Worm (Caenorhabditis elegans) whole organism, mixed stage, embryonic: Measurements from ENCODE around the gene srh-27.

Source experiments
- M03D4.4 ChIP-seq: sonication (generic microtip); optimal IDR thresholded peaks from 2 replicates; lab custom pipeline; 2017; ENCODE audit warnings: mild to moderate bottlenecking, missing genetic modification characterization, missing compliant biosample characterization
- bed-3 ChIP-seq: fragments of 200-800 bp; sonication (Bioruptor generic); optimal IDR thresholded peaks from 3 replicates; lab custom pipeline; 2018; ENCODE audit warnings: mild to moderate bottlenecking, missing genetic modification characterization, moderate library complexity, missing compliant biosample characterization
- blmp-1 ChIP-seq: fragments of 150-350 bp; optimal IDR thresholded peaks from 2 replicates; lab custom pipeline; 2014; ENCODE audit warnings: missing biosample characterization, missing genetic modification characterization
- ceh-39 ChIP-seq: fragments of 150-350 bp; optimal IDR thresholded peaks from 2 replicates; lab custom pipeline; 2014; ENCODE audit warnings: missing biosample characterization, missing genetic modification characterization
- ceh-43 ChIP-seq: fragments of 200-800 bp; sonication (Bioruptor generic); optimal IDR thresholded peaks from 2 replicates; lab custom pipeline; 2018; ENCODE audit warnings: mild to moderate bottlenecking, missing genetic modification characterization, moderate library complexity, missing compliant biosample characterization
- ceh-83 ChIP-seq: fragments of 200-800 bp; sonication (Bioruptor generic); optimal IDR thresholded peaks from 2 replicates; lab custom pipeline; 2018; ENCODE audit warnings: mild to moderate bottlenecking, missing genetic modification characterization, missing compliant biosample characterization
- ces-1 ChIP-seq: fragments of 150-350 bp; optimal IDR thresholded peaks from 2 replicates; lab custom pipeline; 2014; ENCODE audit warnings: missing biosample characterization, missing genetic modification reagents, missing genetic modification characterization
- cnd-1 ChIP-seq: fragments of 200-800 bp; sonication (Bioruptor generic); optimal IDR thresholded peaks from 2 replicates; lab custom pipeline; 2018; ENCODE audit warnings: mild to moderate bottlenecking, missing genetic modification characterization, missing compliant biosample characterization
- drap-1 ChIP-seq: fragments of 200-800 bp; sonication (Bioruptor generic); optimal IDR thresholded peaks from 3 replicates; lab custom pipeline; 2018; ENCODE audit warnings: mild to moderate bottlenecking, missing genetic modification characterization, missing compliant biosample characterization
- elt-1 ChIP-seq: sonication (generic microtip); optimal IDR thresholded peaks from 2 replicates; lab custom pipeline; 2017; ENCODE audit warnings: missing genetic modification characterization, mild to moderate bottlenecking, missing compliant biosample characterization, antibody characterized with exemption, moderate library complexity, borderline replicate concordance; ENCODE audit not compliant: insufficient read depth
- elt-3 ChIP-seq: fragments of 150-350 bp; optimal IDR thresholded peaks from 2 replicates; lab custom pipeline; 2014; ENCODE audit warnings: missing biosample characterization, missing genetic modification characterization
- flh-1 ChIP-seq: fragments of 200-800 bp; sonication (Bioruptor generic); optimal IDR thresholded peaks from 2 replicates; lab custom pipeline; 2018; ENCODE audit warnings: mild to moderate bottlenecking, missing genetic modification characterization, moderate library complexity, missing compliant biosample characterization
- hlh-1 ChIP-seq: fragments of 150-350 bp; optimal IDR thresholded peaks from 2 replicates; lab custom pipeline; 2014; ENCODE audit warnings: missing biosample characterization, missing genetic modification reagents, missing genetic modification characterization
- lin-13 ChIP-seq: fragments of 150-350 bp; optimal IDR thresholded peaks from 2 replicates; lab custom pipeline; 2014; ENCODE audit warnings: missing biosample characterization, missing genetic modification characterization
- mab-5 ChIP-seq: fragments of 150-350 bp; optimal IDR thresholded peaks from 2 replicates; lab custom pipeline; 2014; ENCODE audit warnings: missing biosample characterization, missing genetic modification characterization
- mep-1 ChIP-seq: fragments of 150-350 bp; optimal IDR thresholded peaks from 2 replicates; lab custom pipeline; 2017; ENCODE audit warnings: missing biosample characterization, missing genetic modification reagents, missing genetic modification characterization, inconsistent platforms
- mls-2 ChIP-seq: sonication (generic microtip); optimal IDR thresholded peaks from 2 replicates; lab custom pipeline; 2016; ENCODE audit warnings: mild to moderate bottlenecking, missing genetic modification characterization, moderate library complexity, missing compliant biosample characterization
- nhr-12 ChIP-seq: fragments of 150-350 bp; optimal IDR thresholded peaks from 2 replicates; lab custom pipeline; 2014; ENCODE audit warnings: missing biosample characterization, missing genetic modification characterization
- nhr-2 ChIP-seq: fragments of 150-350 bp; optimal IDR thresholded peaks from 2 replicates; lab custom pipeline; 2014; ENCODE audit warnings: missing biosample characterization, missing genetic modification characterization
- nhr-237 ChIP-seq: fragments of 150-350 bp; optimal IDR thresholded peaks from 2 replicates; lab custom pipeline; 2014; ENCODE audit warnings: missing biosample characterization, missing genetic modification characterization
- nhr-28 ChIP-seq: fragments of 150-350 bp; optimal IDR thresholded peaks from 2 replicates; lab custom pipeline; 2014; ENCODE audit warnings: missing biosample characterization, missing genetic modification characterization
- nhr-76 ChIP-seq: sonication (generic microtip); optimal IDR thresholded peaks from 2 replicates; lab custom pipeline; 2017; ENCODE audit warnings: missing biosample characterization, missing genetic modification characterization
- pha-4 ChIP-seq: fragments of 150-350 bp; optimal IDR thresholded peaks from 2 replicates; lab custom pipeline; 2018; ENCODE audit warnings: missing biosample characterization, missing genetic modification reagents, missing genetic modification characterization
- sem-2 ChIP-seq: fragments of 200-800 bp; sonication (Bioruptor generic); optimal IDR thresholded peaks from 2 replicates; lab custom pipeline; 2018; ENCODE audit warnings: mild to moderate bottlenecking, missing genetic modification characterization, missing compliant biosample characterization
- snpc-4 ChIP-seq: fragments of 150-350 bp; optimal IDR thresholded peaks from 2 replicates; lab custom pipeline; 2014; ENCODE audit warnings: missing biosample characterization, missing genetic modification characterization
- sptf-1 ChIP-seq: sonication (generic microtip); optimal IDR thresholded peaks from 2 replicates; lab custom pipeline; 2017; ENCODE audit warnings: mild to moderate bottlenecking, missing genetic modification characterization, moderate library complexity, missing compliant biosample characterization
- tbx-8 ChIP-seq: fragments of 200-800 bp; sonication (Bioruptor generic); optimal IDR thresholded peaks from 2 replicates; lab custom pipeline; 2018; ENCODE audit warnings: mild to moderate bottlenecking, missing genetic modification characterization, moderate library complexity, missing compliant biosample characterization
- unc-120 ChIP-seq: sonication (generic microtip); optimal IDR thresholded peaks from 2 replicates; lab custom pipeline; 2017; ENCODE audit warnings: missing genetic modification characterization, missing compliant biosample characterization; ENCODE audit not compliant: poor library complexity, severe bottlenecking
- unc-39 ChIP-seq: fragments of 150-350 bp; optimal IDR thresholded peaks from 2 replicates; lab custom pipeline; 2014; ENCODE audit warnings: missing biosample characterization, missing genetic modification characterization
- unc-62 ChIP-seq: fragments of 150-350 bp; optimal IDR thresholded peaks from 2 replicates; lab custom pipeline; 2014; ENCODE audit warnings: missing biosample characterization, missing genetic modification reagents, missing genetic modification characterization
- zip-8 ChIP-seq: fragments of 150-350 bp; optimal IDR thresholded peaks from 2 replicates; lab custom pipeline; 2014; ENCODE audit warnings: missing biosample characterization, missing genetic modification characterization
- ztf-11 ChIP-seq: fragments of 150-350 bp; optimal IDR thresholded peaks from 2 replicates; lab custom pipeline; 2014; ENCODE audit warnings: missing biosample characterization, missing genetic modification characterization

srh-27 gene

ce11 chrII:12420486-12420885, 27.9 kb upstream of the srh-27 start, which contains the start of gene sre-26:
Gene sre-26, minus strand, starts transcription at chrII:12420586.
- TF ChIP-seq elt-1 (tag; lab: Kevin White, UChicago) (no peak), unc-39 (no peak), mep-1 (no peak)

DNA sequence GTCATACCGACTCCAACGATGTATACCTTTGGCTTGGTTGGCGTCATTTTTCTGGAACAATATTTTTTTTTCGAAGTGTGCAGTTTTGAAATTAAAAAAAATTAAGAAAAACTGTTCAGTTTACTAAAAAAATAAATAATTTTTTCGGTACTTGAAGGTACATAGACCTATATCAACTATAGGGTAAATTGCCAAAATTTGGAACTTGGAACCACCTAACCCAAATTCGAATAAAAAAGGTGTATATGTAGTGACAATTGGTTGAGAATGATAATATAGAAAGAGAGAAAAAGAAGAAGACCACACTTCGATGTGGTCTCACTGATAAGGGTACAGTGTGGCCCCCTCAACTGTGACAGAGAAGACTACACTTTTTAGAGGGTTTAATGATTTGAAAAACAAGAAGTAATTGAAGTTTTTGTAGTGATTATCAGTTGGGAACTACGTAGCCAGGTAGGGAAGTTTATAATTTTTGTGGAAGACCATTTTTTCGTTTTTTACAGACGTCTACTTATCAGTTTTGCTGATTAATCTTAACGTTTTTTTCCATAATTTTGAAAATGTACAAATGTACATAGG, 22.6 kb upstream of the srh-27 start, which contains the start of gene daf-22:
Gene daf-22, minus strand, starts transcription at position 51 of the 579 bp plus-strand sequence.
- TF ChIP-seq nhr-76 (tag; lab: Kevin White, UChicago) (no peak), cnd-1 (no peak), nhr-2 (tag; lab: Kevin White, UChicago) (no peak), mls-2 (tag; lab: Kevin White, UChicago) (no peak), hlh-1 (no peak), unc-120 (tag; lab: Kevin White, UChicago) (no peak), elt-3 (tag; lab: Kevin White, UChicago) (no peak), lin-13 (no peak), mep-1 (no peak), ceh-39 (tag; lab: Kevin White, UChicago) (no peak), pha-4 (no peak), sptf-1 (no peak), bed-3 (GFP tag; lab: Kevin White, UChicago) (no peak), ztf-11 (tag; lab: Kevin White, UChicago) (no peak), tbx-8 (GFP tag; lab: Kevin White, UChicago) (no peak), snpc-4 (no peak), ceh-43 (GFP tag; lab: Kevin White, UChicago) (no peak), unc-62 (no peak)

ce11 chrII:12429743-12430142, 18.6 kb upstream of the srh-27 start, which contains the start of gene Y57A10C.8:
Gene Y57A10C.8, minus strand, starts transcription at chrII:12429843.
- TF ChIP-seq hlh-1 (no peak), zip-8 (tag; lab: Kevin White, UChicago) (no peak), nhr-28 (no peak), nhr-237 (tag; lab: Kevin White, UChicago) (no peak), M03D4.4 (no peak), tbx-8 (GFP tag; lab: Kevin White, UChicago) (no peak), drap-1 (GFP tag; lab: Kevin White, UChicago) (no peak), pha-4 (no peak), unc-120 (tag; lab: Kevin White, UChicago) (no peak), nhr-76 (tag; lab: Kevin White, UChicago) (no peak), sptf-1 (no peak), mep-1 (no peak), elt-1 (tag; lab: Kevin White, UChicago) (no peak), blmp-1 (no peak), mab-5 (tag; lab: Kevin White, UChicago) (no peak), ceh-43 (GFP tag; lab: Kevin White, UChicago) (no peak), cnd-1 (no peak), nhr-2 (tag; lab: Kevin White, UChicago) (no peak), flh-1 (GFP tag; lab: Kevin White, UChicago) (no peak), unc-39 (no peak)

- TF ChIP-seq hlh-1 (no peak), lin-13 (no peak), ceh-43 (GFP tag; lab: Kevin White, UChicago) (no peak), mab-5 (tag; lab: Kevin White, UChicago) (no peak), nhr-237 (tag; lab: Kevin White, UChicago) (no peak), ces-1 (GFP tag; lab: Kevin White, UChicago) (no peak), elt-1 (tag; lab: Kevin White, UChicago) (no peak), drap-1 (GFP tag; lab: Kevin White, UChicago) (no peak), snpc-4 (no peak), sem-2 (GFP tag; lab: Kevin White, UChicago) (no peak), cnd-1 (no peak), blmp-1 (no peak), ceh-39 (tag; lab: Kevin White, UChicago) (no peak), nhr-28 (no peak), nhr-12 (tag; lab: Kevin White, UChicago) (no peak), pha-4 (no peak), nhr-2 (tag; lab: Kevin White, UChicago) (no peak), sptf-1 (no peak), ceh-83 (GFP tag; lab: Kevin White, UChicago) (no peak)
Measured at ce11 chrII:12432356-12432755, 16.0 kb upstream of the srh-27 start, which contains the start of gene dct-12. Gene dct-12, minus strand, starts transcription at chrII:12432456.
